Fruit fly (Drosophila melanogaster) whole organism, embryonic: ENCODE data around the gene CG32354.

Experiments used
- Adf1 ChIP-seq: fragments of 200-800 bp; sonication (Bioruptor generic); IDR thresholded peaks from 2 replicates; pipeline ENCODE4 v1.3.6; 2022; ENCODE audit warnings: missing biosample characterization, missing genetic modification characterization
- B-H1 ChIP-seq: fragments of 200-800 bp; sonication (Bioruptor generic); IDR thresholded peaks from 3 replicates; pipeline ENCODE4 v1.3.6; 2022; ENCODE audit warnings: missing biosample characterization, missing genetic modification characterization
- Blimp-1 ChIP-seq: fragments of 200-800 bp; sonication (Bioruptor generic); optimal IDR thresholded peaks from 3 replicates; lab custom pipeline; 2018; ENCODE audit warnings: missing biosample characterization, missing genetic modification characterization, mild to moderate bottlenecking, moderate library complexity, missing genetic modification reagents
- CG10147 ChIP-seq: fragments of 200-800 bp; sonication (Bioruptor generic); optimal IDR thresholded peaks from 2 replicates; lab custom pipeline; 2019; ENCODE audit warnings: missing biosample characterization, mild to moderate bottlenecking, missing genetic modification characterization, moderate library complexity
- CG10209 ChIP-seq: fragments of 200-800 bp; sonication (Bioruptor generic); optimal IDR thresholded peaks from 3 replicates; lab custom pipeline; 2017; ENCODE audit warnings: missing biosample characterization, mild to moderate bottlenecking, missing genetic modification characterization, missing genetic modification reagents
- CG1024 ChIP-seq: fragments of 200-800 bp; sonication (Bioruptor generic); IDR thresholded peaks from 2 replicates; pipeline ENCODE4 v1.3.6; 2022; ENCODE audit warnings: missing biosample characterization, missing genetic modification characterization
- CG10267 ChIP-seq: fragments of 200-800 bp; sonication (Bioruptor generic); optimal IDR thresholded peaks from 2 replicates; lab custom pipeline; 2018; ENCODE audit warnings: missing biosample characterization, mild to moderate bottlenecking, missing genetic modification characterization, moderate library complexity
- CG10462 ChIP-seq: fragments of 200-800 bp; sonication (Bioruptor generic); optimal IDR thresholded peaks from 2 replicates; lab custom pipeline; 2016; ENCODE audit warnings: missing biosample characterization, missing genetic modification characterization
- CG11696 ChIP-seq: fragments of 200-800 bp; sonication (Bioruptor generic); IDR thresholded peaks from 2 replicates; pipeline ENCODE4 v1.3.6; 2022; ENCODE audit warnings: missing biosample characterization, missing genetic modification characterization
- CG12104 ChIP-seq: fragments of 200-800 bp; sonication (Bioruptor generic); optimal IDR thresholded peaks from 3 replicates; lab custom pipeline; 2016; ENCODE audit warnings: missing biosample characterization, missing genetic modification characterization
- CG12299 ChIP-seq: fragments of 200-800 bp; sonication (Bioruptor generic); optimal IDR thresholded peaks from 2 replicates; lab custom pipeline; 2018; ENCODE audit warnings: missing biosample characterization, mild to moderate bottlenecking, missing genetic modification characterization
- CG14710 ChIP-seq: fragments of 200-800 bp; sonication (Bioruptor generic); optimal IDR thresholded peaks from 3 replicates; lab custom pipeline; 2019; ENCODE audit warnings: missing biosample characterization, mild to moderate bottlenecking, missing genetic modification characterization, moderate library complexity
- CG17361 ChIP-seq: fragments of 200-800 bp; sonication (Bioruptor generic); IDR thresholded peaks from 3 replicates; pipeline ENCODE4 v1.3.6; 2022; ENCODE audit warnings: missing biosample characterization, missing genetic modification characterization
- CG17568 ChIP-seq: fragments of 200-800 bp; sonication (Bioruptor generic); optimal IDR thresholded peaks from 2 replicates; lab custom pipeline; 2018; ENCODE audit warnings: missing biosample characterization, mild to moderate bottlenecking, missing genetic modification characterization, moderate library complexity
- CG17829 ChIP-seq: fragments of 200-800 bp; optimal IDR thresholded peaks from 2 replicates; lab custom pipeline; 2019; ENCODE audit warnings: missing biosample characterization, mild to moderate bottlenecking, missing genetic modification characterization, moderate library complexity
- CG34376 ChIP-seq: fragments of 200-800 bp; sonication (Bioruptor generic); optimal IDR thresholded peaks from 2 replicates; lab custom pipeline; 2018; ENCODE audit warnings: missing biosample characterization, mild to moderate bottlenecking, missing genetic modification characterization
- CG4328 ChIP-seq: fragments of 200-800 bp; sonication (Bioruptor generic); optimal IDR thresholded peaks from 3 replicates; lab custom pipeline; 2017; ENCODE audit warnings: missing biosample characterization, missing genetic modification reagents, missing genetic modification characterization
- CG6765 ChIP-seq: fragments of 200-800 bp; sonication (Bioruptor generic); optimal IDR thresholded peaks from 3 replicates; lab custom pipeline; 2017; ENCODE audit warnings: missing biosample characterization, mild to moderate bottlenecking, missing genetic modification characterization
- CG9727 ChIP-seq: fragments of 200-800 bp; sonication (Bioruptor generic); optimal IDR thresholded peaks from 3 replicates; lab custom pipeline; 2017; ENCODE audit warnings: missing biosample characterization, mild to moderate bottlenecking, missing genetic modification characterization
- D19B ChIP-seq: fragments of 200-800 bp; sonication (Bioruptor generic); optimal IDR thresholded peaks from 2 replicates; lab custom pipeline; 2017; ENCODE audit warnings: missing biosample characterization, mild to moderate bottlenecking, missing genetic modification characterization
- Dip2 ChIP-seq: fragments of 200-800 bp; sonication (Bioruptor generic); IDR thresholded peaks from 2 replicates; pipeline ENCODE4 v1.3.6; 2022; ENCODE audit warnings: missing biosample characterization, missing genetic modification characterization
- Fer1 ChIP-seq: fragments of 200-800 bp; sonication (Bioruptor generic); optimal IDR thresholded peaks from 2 replicates; lab custom pipeline; 2017; ENCODE audit warnings: missing biosample characterization, mild to moderate bottlenecking, missing genetic modification characterization
- Fer2 ChIP-seq: fragments of 200-800 bp; sonication (Bioruptor generic); optimal IDR thresholded peaks from 2 replicates; lab custom pipeline; 2018; ENCODE audit warnings: missing biosample characterization, mild to moderate bottlenecking, missing genetic modification characterization, moderate library complexity
- HLHmδ ChIP-seq: fragments of 200-800 bp; sonication (Bioruptor generic); optimal IDR thresholded peaks from 2 replicates; lab custom pipeline; 2018; ENCODE audit warnings: missing biosample characterization, mild to moderate bottlenecking, missing genetic modification characterization, moderate library complexity
- Mes4 ChIP-seq: fragments of 200-800 bp; sonication (Bioruptor generic); optimal IDR thresholded peaks from 2 replicates; lab custom pipeline; 2016; ENCODE audit warnings: missing biosample characterization, missing genetic modification characterization
- NC2β ChIP-seq: fragments of 200-800 bp; sonication (Bioruptor generic); optimal IDR thresholded peaks from 2 replicates; lab custom pipeline; 2016; ENCODE audit warnings: missing biosample characterization, missing genetic modification characterization
- al ChIP-seq: fragments of 200-800 bp; sonication (Bioruptor generic); IDR thresholded peaks from 2 replicates; pipeline ENCODE4 v1.3.6; 2022; ENCODE audit warnings: missing biosample characterization, missing genetic modification characterization
- ap ChIP-seq: fragments of 200-800 bp; sonication (Bioruptor generic); IDR thresholded peaks from 2 replicates; pipeline ENCODE4 v1.3.6; 2022; ENCODE audit warnings: missing biosample characterization, missing genetic modification characterization
- bigmax ChIP-seq: fragments of 200-800 bp; sonication (Bioruptor generic); optimal IDR thresholded peaks from 2 replicates; lab custom pipeline; 2018; ENCODE audit warnings: missing biosample characterization, mild to moderate bottlenecking, missing genetic modification characterization
- ci ChIP-seq: fragments of 200-800 bp; sonication (Bioruptor generic); IDR thresholded peaks from 3 replicates; pipeline ENCODE4 v1.3.6; 2022; ENCODE audit warnings: missing biosample characterization, missing genetic modification characterization
- ems ChIP-seq: fragments of 200-800 bp; sonication (Bioruptor generic); optimal IDR thresholded peaks from 3 replicates; lab custom pipeline; 2016; ENCODE audit warnings: missing biosample characterization, missing genetic modification characterization
- eyg ChIP-seq: fragments of 200-800 bp; sonication (Bioruptor generic); optimal IDR thresholded peaks from 3 replicates; lab custom pipeline; 2016; ENCODE audit warnings: missing biosample characterization, missing genetic modification characterization
- fru ChIP-seq: fragments of >200 bp; optimal IDR thresholded peaks from 2 replicates; lab custom pipeline; 2017
- lab ChIP-seq: fragments of 200-800 bp; sonication (Bioruptor generic); optimal IDR thresholded peaks from 3 replicates; lab custom pipeline; 2017; ENCODE audit warnings: missing biosample characterization, missing genetic modification characterization, mild to moderate bottlenecking, moderate library complexity, missing genetic modification reagents
- nerfin-1 ChIP-seq: fragments of 200-800 bp; sonication (Bioruptor generic); optimal IDR thresholded peaks from 3 replicates; lab custom pipeline; 2019; ENCODE audit warnings: missing biosample characterization, mild to moderate bottlenecking, missing genetic modification characterization, moderate library complexity
- nmo ChIP-seq: fragments of 200-800 bp; sonication (Bioruptor generic); optimal IDR thresholded peaks from 2 replicates; lab custom pipeline; 2018; ENCODE audit warnings: missing biosample characterization, mild to moderate bottlenecking, missing genetic modification characterization, moderate library complexity
- pan ChIP-seq, 4 experiments: fragments of >200 bp in 3 of 4; fragments of 200-800 bp in 1 of 4; sonication (Bioruptor generic) in 1 of 4; optimal IDR thresholded peaks in 3 of 4; IDR thresholded peaks in 1 of 4; 2 replicates each; pipeline versions ENCODE4 v1.3.6 to Lab custom; 2017 to 2022; ENCODE audit warnings: missing biosample characterization in 2 of 4, missing genetic modification characterization in 2 of 4, mixed read lengths in 1 of 4
- pzg ChIP-seq: fragments of 200-800 bp; sonication (Bioruptor generic); optimal IDR thresholded peaks from 3 replicates; lab custom pipeline; 2018; ENCODE audit warnings: missing biosample characterization, mild to moderate bottlenecking, missing genetic modification characterization, moderate library complexity
- rib ChIP-seq: fragments of 200-800 bp; sonication (Bioruptor generic); IDR thresholded peaks from 2 replicates; pipeline ENCODE4 v1.3.6; 2022; ENCODE audit warnings: missing biosample characterization, missing genetic modification characterization
- sc ChIP-seq, 3 experiments: fragments of >200 bp in 2 of 3; fragments of 200-800 bp in 1 of 3; sonication (Bioruptor generic) in 1 of 3; optimal IDR thresholded peaks; 2 replicates in 2 of 3; 3 replicates in 1 of 3; lab custom pipeline; 2017; ENCODE audit warnings: mild to moderate bottlenecking in 1 of 3, missing biosample characterization in 1 of 3, missing genetic modification characterization in 1 of 3, missing genetic modification reagents in 1 of 3
- sisA ChIP-seq: fragments of 200-800 bp; sonication (Bioruptor generic); IDR thresholded peaks from 2 replicates; pipeline ENCODE4 v1.3.6; 2022; ENCODE audit warnings: missing biosample characterization, missing genetic modification characterization
- slou ChIP-seq: fragments of 200-800 bp; sonication (Bioruptor generic); optimal IDR thresholded peaks from 3 replicates; lab custom pipeline; 2016; ENCODE audit warnings: missing biosample characterization, missing genetic modification characterization
- sob ChIP-seq: fragments of 200-800 bp; sonication (Bioruptor generic); IDR thresholded peaks from 2 replicates; pipeline ENCODE4 v1.3.6; 2022; ENCODE audit warnings: missing biosample characterization, missing genetic modification characterization
- tin ChIP-seq: fragments of 200-800 bp; sonication (Bioruptor generic); optimal IDR thresholded peaks from 3 replicates; lab custom pipeline; 2016; ENCODE audit warnings: missing biosample characterization, missing genetic modification characterization
- usp ChIP-seq: fragments of >200 bp; optimal IDR thresholded peaks from 2 replicates; lab custom pipeline; 2017; ENCODE audit warnings: missing biosample characterization, missing genetic modification characterization
- vfl ChIP-seq: fragments of 200-800 bp; sonication (Bioruptor generic); optimal IDR thresholded peaks from 2 replicates; lab custom pipeline; 2016; ENCODE audit warnings: missing biosample characterization, missing genetic modification characterization
- wor ChIP-seq: fragments of 200-800 bp; sonication (Bioruptor generic); IDR thresholded peaks from 2 replicates; pipeline ENCODE4 v1.3.6; 2022; ENCODE audit warnings: missing biosample characterization, missing genetic modification characterization
- zen2 ChIP-seq: fragments of 200-800 bp; sonication (Bioruptor generic); IDR thresholded peaks from 3 replicates; pipeline ENCODE4 v1.3.6; 2022; ENCODE audit warnings: missing biosample characterization, missing genetic modification characterization; ENCODE audit not compliant: partially characterized antibody

Gene CG32354

dm6 chr3L:8441745-8442575 is 20.0 kb upstream of the CG32354 start, which contains the start of gene Unr (continued):
- TF ChIP-seq CG10209 (GFP tag; lab: Kevin White, UChicago) (peak; percentile 69), sc (optimal IDR thresholded peaks at IDR 0.05; lab: Kevin White, UChicago) (no peak), sc (GFP tag; optimal IDR thresholded peaks at IDR 0.05; lab: Kevin White, UChicago) (peak; percentile 22), fru (lab: Kevin White, UChicago) (no peak), CG12104 (no peak), CG17829 (peak; percentile 80), D19B (GFP tag; lab: Kevin White, UChicago) (peak; percentile 45), CG10147 (peak; percentile 37), bigmax (no peak), HLHmδ (GFP tag; lab: Kevin White, UChicago) (peak; percentile 86), nerfin-1 (tag; lab: Kevin White, UChicago) (peak; percentile 40), CG9727 (GFP tag; lab: Kevin White, UChicago) (peak; percentile 83), eyg (GFP tag; lab: Kevin White, UChicago) (peak; percentile 53), ap (GFP tag; lab: Robert Waterston, UW) (peak; percentile 70), Adf1 (peak; percentile 68), Fer1 (GFP tag; lab: Kevin White, UChicago) (peak; percentile 81), CG10462 (GFP tag; lab: Kevin White, UChicago) (peak; percentile 46), CG6765 (GFP tag; lab: Kevin White, UChicago) (peak; percentile 65), CG14710 (tag; lab: Kevin White, UChicago) (peak; percentile 53), sisA (peak; percentile 78), rib (GFP tag; lab: Robert Waterston, UW) (peak; percentile 71), NC2β (GFP tag; lab: Kevin White, UChicago) (peak; percentile 75), CG4328 (GFP tag; lab: Kevin White, UChicago) (peak; percentile 75), vfl (GFP tag; lab: Kevin White, UChicago) (peak; percentile 67), ci (GFP tag; lab: Robert Waterston, UW) (peak; percentile 92), wor (GFP tag; lab: Robert Waterston, UW) (no peak), CG17361 (peak; percentile 92), Fer2 (peak; percentile 69), pan (optimal IDR thresholded peaks at IDR 0.05; lab: Kevin White, UChicago) (no peak), pan (GFP tag; optimal IDR thresholded peaks at IDR 0.05 in 1 of 2, IDR thresholded peaks at IDR 0.05 in 1 of 2) (peak in 1 of 2 experiments; percentile 85), CG11696 (GFP tag; lab: Robert Waterston, UW) (peak; percentile 71), sob (GFP tag; lab: Robert Waterston, UW) (peak; percentile 85)

- TF ChIP-seq lab (GFP tag; lab: Kevin White, UChicago) (no peak), tin (GFP tag; lab: Kevin White, UChicago) (peak; percentile 25), Mes4 (peak; percentile 55), CG12299 (tag; lab: Kevin White, UChicago) (no peak), CG17568 (GFP tag; lab: Kevin White, UChicago) (peak; percentile 32), CG34376 (GFP tag; lab: Kevin White, UChicago) (no peak), B-H1 (GFP tag; lab: Robert Waterston, UW) (no peak), Blimp-1 (GFP tag; lab: Kevin White, UChicago) (no peak), CG10267 (tag; lab: Kevin White, UChicago) (peak; percentile 21), zen2 (GFP tag; lab: Robert Waterston, UW) (no peak), al (GFP tag; lab: Robert Waterston, UW) (no peak), pzg (GFP tag; lab: Kevin White, UChicago) (no peak), nmo (no peak), ems (GFP tag; lab: Kevin White, UChicago) (peak; percentile 27), Dip2 (GFP tag; lab: Robert Waterston, UW) (no peak), CG1024 (GFP tag; lab: Robert Waterston, UW) (no peak), usp (no peak), slou (GFP tag; lab: Kevin White, UChicago) (no peak)
Measured at dm6 chr3L:8440771-8441549, 19.0 kb upstream of the CG32354 start.
